Worm (Caenorhabditis elegans) whole organism, L4/young adult: Measurements from ENCODE around the gene idhb-1.

Source experiments
- W03F9.2 ChIP-seq: fragments of 150-350 bp; optimal IDR thresholded peaks from 2 replicates; lab custom pipeline; 2014; ENCODE audit warnings: missing biosample characterization, missing genetic modification characterization
- dao-5 ChIP-seq: sonication (generic microtip); optimal IDR thresholded peaks from 2 replicates; lab custom pipeline; 2016; ENCODE audit warnings: missing genotype, missing genetic modification characterization, moderate library complexity, missing compliant biosample characterization
- him-1 ChIP-seq: sonication (generic microtip); optimal IDR thresholded peaks from 2 replicates; lab custom pipeline; 2016; ENCODE audit warnings: missing genotype, missing genetic modification reagents, missing genetic modification characterization, missing compliant biosample characterization

- TF ChIP-seq him-1 (no peak), dao-5 (tag; lab: Kevin White, UChicago) (no peak), W03F9.2 (tag; lab: Kevin White, UChicago) (no peak)
Measured at ce11 chrX:14141896-14142392, 31.9 kb downstream of the idhb-1 start, which contains the start of gene ceh-89.
